Fruit fly (Drosophila melanogaster) whole organism, embryonic: Measurements from ENCODE around the gene mRRF2.
A peak's percentile ranks its signal among the peaks of the same experiment; 100 is the strongest.

Experiments used
- CG10147 ChIP-seq: fragments of 200-800 bp; sonication (Bioruptor generic); optimal IDR thresholded peaks from 2 replicates; lab custom pipeline; 2019; ENCODE audit warnings: missing biosample characterization, mild to moderate bottlenecking, missing genetic modification characterization, moderate library complexity
- CG11456 ChIP-seq: fragments of 200-800 bp; sonication (Bioruptor generic); IDR thresholded peaks from 3 replicates; pipeline ENCODE4 v1.3.6; 2022; ENCODE audit warnings: missing biosample characterization, missing genetic modification characterization
- CG12155 ChIP-seq: fragments of 200-800 bp; sonication (Bioruptor generic); optimal IDR thresholded peaks from 3 replicates; lab custom pipeline; 2016; ENCODE audit warnings: missing biosample characterization, missing genetic modification characterization
- CG12236 ChIP-seq: fragments of 200-800 bp; sonication (Bioruptor generic); optimal IDR thresholded peaks from 2 replicates; lab custom pipeline; 2016; ENCODE audit warnings: missing biosample characterization, missing genetic modification characterization
- CG1233 ChIP-seq: fragments of 200-800 bp; sonication (Bioruptor generic); optimal IDR thresholded peaks from 4 replicates; lab custom pipeline; 2018; ENCODE audit warnings: missing biosample characterization, mild to moderate bottlenecking, missing genetic modification characterization
- CG12391 ChIP-seq: fragments of 200-800 bp; sonication (Bioruptor generic); optimal IDR thresholded peaks from 3 replicates; lab custom pipeline; 2018; ENCODE audit warnings: missing biosample characterization, mild to moderate bottlenecking, missing genetic modification characterization, moderate library complexity
- CG13775 ChIP-seq: fragments of 200-800 bp; sonication (Bioruptor generic); optimal IDR thresholded peaks from 3 replicates; lab custom pipeline; 2017; ENCODE audit warnings: missing biosample characterization, mild to moderate bottlenecking, missing genetic modification characterization
- CG14014 ChIP-seq: fragments of 200-800 bp; sonication (Bioruptor generic); IDR thresholded peaks from 2 replicates; pipeline ENCODE4 v1.3.6; 2022; ENCODE audit warnings: missing biosample characterization, missing genetic modification characterization
- CG14667 ChIP-seq: fragments of 200-800 bp; sonication (Bioruptor generic); IDR thresholded peaks from 2 replicates; pipeline ENCODE4 v1.3.6; 2022; ENCODE audit warnings: missing biosample characterization, missing genetic modification characterization
- CG1603 ChIP-seq: fragments of 200-800 bp; sonication (Bioruptor generic); optimal IDR thresholded peaks from 2 replicates; lab custom pipeline; 2019; ENCODE audit warnings: missing biosample characterization, mild to moderate bottlenecking, missing genetic modification characterization, moderate library complexity
- CG17612 ChIP-seq: fragments of 200-800 bp; sonication (Bioruptor generic); IDR thresholded peaks from 2 replicates; pipeline ENCODE4 v1.3.6; 2022; ENCODE audit warnings: missing biosample characterization, missing genetic modification characterization
- CG1832 ChIP-seq: fragments of 200-800 bp; sonication (Bioruptor generic); optimal IDR thresholded peaks from 2 replicates; lab custom pipeline; 2017; ENCODE audit warnings: missing biosample characterization, mild to moderate bottlenecking, missing genetic modification characterization, inconsistent platforms
- CG18476 ChIP-seq: fragments of 200-800 bp; sonication (Bioruptor generic); optimal IDR thresholded peaks from 2 replicates; lab custom pipeline; 2016; ENCODE audit warnings: missing biosample characterization, mild to moderate bottlenecking, missing genetic modification characterization
- CG32767 ChIP-seq: fragments of 200-800 bp; sonication (Bioruptor generic); IDR thresholded peaks from 2 replicates; pipeline ENCODE4 v1.3.6; 2022; ENCODE audit warnings: missing biosample characterization, missing genetic modification characterization
- CG3281 ChIP-seq: fragments of 200-800 bp; sonication (Bioruptor generic); optimal IDR thresholded peaks from 3 replicates; lab custom pipeline; 2017; ENCODE audit warnings: missing biosample characterization, mild to moderate bottlenecking, missing genetic modification characterization
- CG4404 ChIP-seq: fragments of 200-800 bp; sonication (Bioruptor generic); IDR thresholded peaks from 2 replicates; pipeline ENCODE4 v1.3.6; 2022; ENCODE audit warnings: missing biosample characterization, missing genetic modification characterization
- CG4617 ChIP-seq: fragments of 200-800 bp; sonication (Bioruptor generic); optimal IDR thresholded peaks from 3 replicates; lab custom pipeline; 2016; ENCODE audit warnings: missing biosample characterization, missing genetic modification characterization, borderline replicate concordance
- CG5953 ChIP-seq: fragments of 200-800 bp; sonication (Bioruptor generic); IDR thresholded peaks from 2 replicates; pipeline ENCODE4 v1.3.6; 2022; ENCODE audit warnings: missing biosample characterization, missing genetic modification characterization
- CG6791 ChIP-seq: fragments of 200-800 bp; sonication (Bioruptor generic); IDR thresholded peaks from 3 replicates; pipeline ENCODE4 v1.3.6; 2022; ENCODE audit warnings: missing biosample characterization, missing genetic modification characterization; ENCODE audit not compliant: partially characterized antibody
- CG9215 ChIP-seq: fragments of 200-800 bp; sonication (Bioruptor generic); IDR thresholded peaks from 2 replicates; pipeline ENCODE4 v1.3.6; 2022; ENCODE audit warnings: missing biosample characterization, missing genetic modification characterization
- CG9609 ChIP-seq: fragments of 200-800 bp; sonication (Bioruptor generic); optimal IDR thresholded peaks from 3 replicates; lab custom pipeline; 2016; ENCODE audit warnings: missing biosample characterization, missing genetic modification characterization
- Camta ChIP-seq: fragments of 200-800 bp; sonication (Bioruptor generic); optimal IDR thresholded peaks from 2 replicates; lab custom pipeline; 2016; ENCODE audit warnings: missing biosample characterization, missing genetic modification characterization
- Doc2 ChIP-seq: fragments of 200-800 bp; sonication (Bioruptor generic); IDR thresholded peaks from 2 replicates; pipeline ENCODE4 v1.3.6; 2022; ENCODE audit warnings: missing biosample characterization, missing genetic modification characterization
- Ets97D ChIP-seq: fragments of 200-800 bp; sonication (Bioruptor generic); optimal IDR thresholded peaks from 3 replicates; lab custom pipeline; 2016; ENCODE audit warnings: missing biosample characterization, missing genetic modification characterization
- Fer3 ChIP-seq: fragments of 200-800 bp; sonication (Bioruptor generic); optimal IDR thresholded peaks from 2 replicates; lab custom pipeline; 2018; ENCODE audit warnings: missing biosample characterization, mild to moderate bottlenecking, missing genetic modification characterization, moderate library complexity
- Gsc ChIP-seq: fragments of 200-800 bp; sonication (Bioruptor generic); IDR thresholded peaks from 2 replicates; pipeline ENCODE4 v1.3.6; 2022; ENCODE audit warnings: missing biosample characterization, missing genetic modification characterization
- Lpt ChIP-seq: fragments of >200 bp; optimal IDR thresholded peaks from 2 replicates; lab custom pipeline; 2018; ENCODE audit warnings: missing biosample characterization, missing genetic modification characterization
- Nf-YA ChIP-seq: fragments of 200-800 bp; sonication (Bioruptor generic); IDR thresholded peaks from 2 replicates; pipeline ENCODE4 v1.3.6; 2022; ENCODE audit warnings: missing biosample characterization, missing genetic modification characterization
- Scr ChIP-seq: fragments of 200-800 bp; sonication (Bioruptor generic); IDR thresholded peaks from 2 replicates; pipeline ENCODE4 v1.3.6; 2022; ENCODE audit warnings: missing biosample characterization, missing genetic modification characterization; ENCODE audit not compliant: partially characterized antibody
- Sry-δ ChIP-seq: fragments of 200-800 bp; sonication (Bioruptor generic); optimal IDR thresholded peaks from 2 replicates; lab custom pipeline; 2016; ENCODE audit warnings: missing biosample characterization, missing genetic modification characterization
- Ssrp ChIP-seq: fragments of 200-800 bp; sonication (Bioruptor generic); optimal IDR thresholded peaks from 2 replicates; lab custom pipeline; 2018; ENCODE audit warnings: missing biosample characterization, mild to moderate bottlenecking, missing genetic modification characterization, moderate library complexity
- Trl ChIP-seq, 3 experiments: fragments of >200 bp in 2 of 3; fragments of 200-800 bp in 1 of 3; sonication (Bioruptor generic) in 1 of 3; optimal IDR thresholded peaks; 2 replicates in 1 of 3; 3 replicates in 2 of 3; lab custom pipeline; 2016 to 2017; ENCODE audit warnings: missing biosample characterization in 1 of 3, missing genetic modification characterization in 1 of 3
- Usf ChIP-seq: fragments of 200-800 bp; sonication (Bioruptor generic); optimal IDR thresholded peaks from 2 replicates; lab custom pipeline; 2017; ENCODE audit warnings: missing genotype, missing biosample characterization, missing genetic modification characterization
- al ChIP-seq: fragments of 200-800 bp; sonication (Bioruptor generic); IDR thresholded peaks from 2 replicates; pipeline ENCODE4 v1.3.6; 2022; ENCODE audit warnings: missing biosample characterization, missing genetic modification characterization
- bsh ChIP-seq, 2 experiments: fragments of 200-800 bp; sonication (Bioruptor generic); optimal IDR thresholded peaks; 2 replicates each; lab custom pipeline; 2017 to 2018; ENCODE audit warnings: mild to moderate bottlenecking in 2 of 2, missing biosample characterization in 2 of 2, missing genetic modification characterization in 2 of 2, moderate library complexity in 1 of 2
- cato ChIP-seq: fragments of 200-800 bp; sonication (Bioruptor generic); optimal IDR thresholded peaks from 2 replicates; lab custom pipeline; 2016; ENCODE audit warnings: missing biosample characterization, missing genetic modification characterization, borderline replicate concordance
- chinmo ChIP-seq: fragments of 200-800 bp; sonication (Bioruptor generic); IDR thresholded peaks from 4 replicates; pipeline ENCODE4 v1.3.6; 2022; ENCODE audit warnings: missing biosample characterization, missing genetic modification characterization; ENCODE audit not compliant: partially characterized antibody
- croc ChIP-seq: fragments of 200-800 bp; sonication (Bioruptor generic); conservative IDR thresholded peaks from 3 replicates; pipeline ENCODE4 v1.3.6; 2022; ENCODE audit warnings: missing biosample characterization, missing genetic modification characterization
- da ChIP-seq: fragments of 200-800 bp; sonication (Bioruptor generic); optimal IDR thresholded peaks from 2 replicates; lab custom pipeline; 2016; ENCODE audit warnings: missing biosample characterization, missing genetic modification characterization
- eve ChIP-seq, 2 experiments: fragments of >200 bp; optimal IDR thresholded peaks; 2 replicates each; lab custom pipeline; 2017; ENCODE audit warnings: missing biosample characterization in 2 of 2, missing genetic modification characterization in 2 of 2
- gro ChIP-seq: fragments of 200-800 bp; sonication (Bioruptor generic); optimal IDR thresholded peaks from 2 replicates; lab custom pipeline; 2016; ENCODE audit warnings: missing biosample characterization, missing genetic modification characterization
- gsb-n ChIP-seq: fragments of 200-800 bp; sonication (Bioruptor generic); optimal IDR thresholded peaks from 3 replicates; lab custom pipeline; 2018; ENCODE audit warnings: missing biosample characterization, mild to moderate bottlenecking, missing genetic modification characterization
- lilli ChIP-seq: fragments of 200-800 bp; sonication (Bioruptor generic); optimal IDR thresholded peaks from 3 replicates; lab custom pipeline; 2016; ENCODE audit warnings: missing biosample characterization, missing genetic modification characterization
- psq ChIP-seq: fragments of 200-800 bp; sonication (Bioruptor generic); optimal IDR thresholded peaks from 2 replicates; lab custom pipeline; 2017; ENCODE audit warnings: missing biosample characterization, missing genetic modification characterization
- pzg ChIP-seq: fragments of 200-800 bp; sonication (Bioruptor generic); optimal IDR thresholded peaks from 3 replicates; lab custom pipeline; 2018; ENCODE audit warnings: missing biosample characterization, mild to moderate bottlenecking, missing genetic modification characterization, moderate library complexity
- ranshi ChIP-seq: fragments of 200-800 bp; sonication (Bioruptor generic); IDR thresholded peaks from 2 replicates; pipeline ENCODE4 v1.3.6; 2022; ENCODE audit warnings: missing biosample characterization, missing genetic modification characterization
- row ChIP-seq: fragments of 200-800 bp; sonication (Bioruptor generic); IDR thresholded peaks from 3 replicates; pipeline ENCODE4 v1.3.6; 2022; ENCODE audit warnings: missing biosample characterization, missing genetic modification characterization
- sens ChIP-seq: fragments of 200-800 bp; sonication (Bioruptor generic); peaks from one replicate; lab custom pipeline; 2016; ENCODE audit warnings: missing biosample characterization, missing genetic modification characterization
- tll ChIP-seq, 2 experiments: fragments of 200-800 bp in 1 of 2; fragments of >200 bp in 1 of 2; sonication (Bioruptor generic) in 1 of 2; optimal IDR thresholded peaks; 2 replicates each; lab custom pipeline; 2017 to 2019; ENCODE audit warnings: missing biosample characterization in 2 of 2, missing genetic modification characterization in 2 of 2, mild to moderate bottlenecking in 1 of 2, moderate library complexity in 1 of 2
- vfl ChIP-seq: fragments of 200-800 bp; sonication (Bioruptor generic); optimal IDR thresholded peaks from 2 replicates; lab custom pipeline; 2016; ENCODE audit warnings: missing biosample characterization, missing genetic modification characterization

Gene mRRF2

dm6 chr3R:22626842-22627392 lies 13.4 kb downstream of the mRRF2 start (continued):
- TF ChIP-seq CG6791 (GFP tag; lab: Robert Waterston, UW) (no peak), lilli (no peak), sens (GFP tag; lab: Kevin White, UChicago) (peak; percentile 78), CG1832 (GFP tag; lab: Kevin White, UChicago) (no peak), bsh (GFP tag; optimal IDR thresholded peaks at IDR 0.05; lab: Kevin White, UChicago) (peak; percentile 35 to 92), CG17612 (GFP tag; lab: Robert Waterston, UW) (no peak), CG10147 (GFP tag; lab: Kevin White, UChicago) (peak; percentile 30), chinmo (peak; percentile 93; the same call in 3 of the 4 replicates), CG14667 (no peak), gsb-n (no peak), CG1603 (peak; percentile 43), tll (GFP tag; optimal IDR thresholded peaks at IDR 0.05; lab: Kevin White, UChicago) (peak in 1 of 2 experiments; percentile 33), da (peak; percentile 65), Scr (peak; percentile 18; the same call in 1 of the 2 replicates), Gsc (no peak), CG18476 (GFP tag; lab: Kevin White, UChicago) (no peak), eve (GFP tag; optimal IDR thresholded peaks at IDR 0.05; lab: Kevin White, UChicago) (no peak), CG3281 (GFP tag; lab: Kevin White, UChicago) (peak; percentile 48), Trl (optimal IDR thresholded peaks at IDR 0.05; lab: Kevin White, UChicago) (peak; percentile 96 to 100), Trl (GFP tag; optimal IDR thresholded peaks at IDR 0.05; lab: Kevin White, UChicago) (peak; percentile 51), croc (GFP tag; lab: Robert Waterston, UW) (no peak), Ets97D (GFP tag; lab: Kevin White, UChicago) (no peak), pzg (GFP tag; lab: Kevin White, UChicago) (no peak), CG4617 (no peak), Lpt (GFP tag; lab: Kevin White, UChicago) (no peak), CG12391 (tag; lab: Kevin White, UChicago) (no peak), Doc2 (GFP tag; lab: Robert Waterston, UW) (no peak), Sry-δ (no peak), CG4404 (GFP tag; lab: Robert Waterston, UW) (no peak), CG14014 (GFP tag; lab: Robert Waterston, UW) (peak; percentile 39; the same call in 1 of the 2 replicates), CG9609 (GFP tag; lab: Kevin White, UChicago) (no peak), CG9215 (no peak), gro (peak; percentile 72), CG12155 (GFP tag; lab: Kevin White, UChicago) (no peak), CG5953 (GFP tag; lab: Robert Waterston, UW) (no peak), CG13775 (no peak), CG32767 (GFP tag; lab: Robert Waterston, UW) (peak; percentile 28; the same call in 1 of the 2 replicates), Fer3 (peak; percentile 63), Ssrp (tag; lab: Kevin White, UChicago) (no peak), Nf-YA (peak; percentile 56; the same call in 1 of the 2 replicates), Camta (GFP tag; lab: Kevin White, UChicago) (peak; percentile 29), CG11456 (GFP tag; lab: Robert Waterston, UW) (no peak), CG1233 (GFP tag; lab: Kevin White, UChicago) (peak; percentile 62), al (GFP tag; lab: Robert Waterston, UW) (no peak), row (GFP tag; lab: Robert Waterston, UW) (no peak), Usf (GFP tag; lab: Kevin White, UChicago) (no peak), ranshi (GFP tag; lab: Robert Waterston, UW) (no peak; the same call in 1 of the 2 replicates), cato (GFP tag; lab: Kevin White, UChicago) (no peak), CG12236 (GFP tag; lab: Kevin White, UChicago) (peak; percentile 28), vfl (GFP tag; lab: Kevin White, UChicago) (no peak), psq (GFP tag; lab: Kevin White, UChicago) (peak; percentile 67)
